Worm (Caenorhabditis elegans) whole organism, L4/young adult: ENCODE results near the gene cdc-48.2.

Source experiments
- W03F9.2 ChIP-seq: fragments of 150-350 bp; optimal IDR thresholded peaks from 2 replicates; lab custom pipeline; 2014; ENCODE audit warnings: missing biosample characterization, missing genetic modification characterization
- dao-5 ChIP-seq: sonication (generic microtip); optimal IDR thresholded peaks from 2 replicates; lab custom pipeline; 2016; ENCODE audit warnings: missing genotype, missing genetic modification characterization, moderate library complexity, missing compliant biosample characterization
- him-1 ChIP-seq: sonication (generic microtip); optimal IDR thresholded peaks from 2 replicates; lab custom pipeline; 2016; ENCODE audit warnings: missing genotype, missing genetic modification reagents, missing genetic modification characterization, missing compliant biosample characterization

ce11 chrII:8144543-8144942 is 6.2 kb downstream of the cdc-48.2 start, which contains the start of gene F10B5.2:
- TF ChIP-seq him-1 (tag; lab: Kevin White, UChicago) (no peak), dao-5 (tag; lab: Kevin White, UChicago) (no peak), W03F9.2 (no peak)
